Fruit fly (Drosophila melanogaster) whole organism, embryonic: ENCODE data around the gene PIG-B.

ENCODE experiments used
- Awh ChIP-seq: fragments of 200-800 bp; sonication (Bioruptor generic); IDR thresholded peaks from 2 replicates; pipeline ENCODE4, ENCODE4 v1.3.6; 2022; ENCODE audit warnings: missing biosample characterization, missing genetic modification characterization
- B-H1 ChIP-seq: fragments of 200-800 bp; sonication (Bioruptor generic); IDR thresholded peaks from 3 replicates; pipeline ENCODE4 v1.3.6; 2022; ENCODE audit warnings: missing biosample characterization, missing genetic modification characterization
- Bdp1 ChIP-seq: fragments of 200-800 bp; sonication (Bioruptor generic); optimal IDR thresholded peaks from 3 replicates; lab custom pipeline; 2016; ENCODE audit warnings: missing biosample characterization, missing genetic modification characterization
- CG10654 ChIP-seq: fragments of 200-800 bp; sonication (Bioruptor generic); optimal IDR thresholded peaks from 2 replicates; lab custom pipeline; 2016; ENCODE audit warnings: missing biosample characterization, missing genetic modification characterization
- CG12236 ChIP-seq: fragments of 200-800 bp; sonication (Bioruptor generic); optimal IDR thresholded peaks from 2 replicates; lab custom pipeline; 2016; ENCODE audit warnings: missing biosample characterization, missing genetic modification characterization
- CG12299 ChIP-seq: fragments of 200-800 bp; sonication (Bioruptor generic); optimal IDR thresholded peaks from 2 replicates; lab custom pipeline; 2018; ENCODE audit warnings: missing biosample characterization, mild to moderate bottlenecking, missing genetic modification characterization
- CG15073 ChIP-seq: fragments of 200-800 bp; sonication (Bioruptor generic); optimal IDR thresholded peaks from 2 replicates; lab custom pipeline; 2016; ENCODE audit warnings: missing biosample characterization, missing genetic modification characterization
- CG15696 ChIP-seq: fragments of 200-800 bp; sonication (Bioruptor generic); optimal IDR thresholded peaks from 2 replicates; lab custom pipeline; 2019; ENCODE audit warnings: missing biosample characterization, mild to moderate bottlenecking, missing genetic modification characterization, moderate library complexity
- CG16863 ChIP-seq: fragments of 200-800 bp; sonication (Bioruptor generic); optimal IDR thresholded peaks from 3 replicates; lab custom pipeline; 2016; ENCODE audit warnings: missing biosample characterization, missing genetic modification characterization
- CG17328 ChIP-seq: fragments of 200-800 bp; sonication (Bioruptor generic); IDR thresholded peaks from 2 replicates; pipeline ENCODE4 v1.3.6; 2022; ENCODE audit warnings: missing biosample characterization, missing genetic modification characterization
- CG17912 ChIP-seq: fragments of 200-800 bp; sonication (Bioruptor generic); optimal IDR thresholded peaks from 2 replicates; lab custom pipeline; 2018; ENCODE audit warnings: missing biosample characterization, mild to moderate bottlenecking, missing genetic modification characterization
- CG18262 ChIP-seq: fragments of 200-800 bp; optimal IDR thresholded peaks from 3 replicates; lab custom pipeline; 2019; ENCODE audit warnings: missing biosample characterization, mild to moderate bottlenecking, missing genetic modification characterization, moderate library complexity
- CG18599 ChIP-seq: fragments of 200-800 bp; sonication (Bioruptor generic); optimal IDR thresholded peaks from 3 replicates; lab custom pipeline; 2017; ENCODE audit warnings: missing biosample characterization, missing genetic modification characterization, mild to moderate bottlenecking, moderate library complexity, missing genetic modification reagents
- CG18619 ChIP-seq: fragments of 200-800 bp; sonication (Bioruptor generic); optimal IDR thresholded peaks from 3 replicates; lab custom pipeline; 2017; ENCODE audit warnings: missing biosample characterization, mild to moderate bottlenecking, missing genetic modification characterization
- CG30403 ChIP-seq: fragments of 200-800 bp; sonication (Bioruptor generic); optimal IDR thresholded peaks from 3 replicates; lab custom pipeline; 2016; ENCODE audit warnings: missing biosample characterization, missing genetic modification characterization
- CG31224 ChIP-seq: fragments of 200-800 bp; sonication (Bioruptor generic); IDR thresholded peaks from 2 replicates; pipeline ENCODE4 v1.3.6; 2022; ENCODE audit warnings: missing biosample characterization, missing genetic modification characterization
- CG31388 ChIP-seq: fragments of 200-800 bp; sonication (Bioruptor generic); optimal IDR thresholded peaks from 2 replicates; lab custom pipeline; 2016; ENCODE audit warnings: missing biosample characterization, missing genetic modification characterization
- CG33557 ChIP-seq: fragments of 200-800 bp; sonication (Bioruptor generic); optimal IDR thresholded peaks from 2 replicates; lab custom pipeline; 2019; ENCODE audit warnings: missing biosample characterization, mild to moderate bottlenecking, missing genetic modification characterization, moderate library complexity
- CG34224 ChIP-seq: fragments of 200-800 bp; sonication (Bioruptor generic); IDR thresholded peaks from 3 replicates; pipeline ENCODE4 v1.3.6; 2022; ENCODE audit warnings: missing biosample characterization, missing genetic modification characterization; ENCODE audit not compliant: partially characterized antibody
- CG3838 ChIP-seq: fragments of 200-800 bp; sonication (Bioruptor generic); optimal IDR thresholded peaks from 3 replicates; lab custom pipeline; 2016; ENCODE audit warnings: missing biosample characterization, missing genetic modification characterization
- CG4404 ChIP-seq: fragments of 200-800 bp; sonication (Bioruptor generic); IDR thresholded peaks from 2 replicates; pipeline ENCODE4 v1.3.6; 2022; ENCODE audit warnings: missing biosample characterization, missing genetic modification characterization
- CG4854 ChIP-seq: fragments of 200-800 bp; sonication (Bioruptor generic); optimal IDR thresholded peaks from 2 replicates; lab custom pipeline; 2016; ENCODE audit warnings: missing biosample characterization, missing genetic modification characterization, inconsistent platforms
- Dbx ChIP-seq: fragments of 200-800 bp; sonication (Bioruptor generic); IDR thresholded peaks from 3 replicates; pipeline ENCODE4 v1.3.6; 2022; ENCODE audit warnings: missing biosample characterization, missing genetic modification characterization
- Elba2 ChIP-seq: fragments of 200-800 bp; sonication (Bioruptor generic); optimal IDR thresholded peaks from 3 replicates; lab custom pipeline; 2016; ENCODE audit warnings: missing biosample characterization, missing genetic modification characterization
- HmgZ ChIP-seq: fragments of 200-800 bp; sonication (Bioruptor generic); optimal IDR thresholded peaks from 2 replicates; lab custom pipeline; 2018; ENCODE audit warnings: missing biosample characterization, mild to moderate bottlenecking, missing genetic modification characterization
- Mrtf ChIP-seq: fragments of 200-800 bp; sonication (Bioruptor generic); IDR thresholded peaks from 3 replicates; pipeline ENCODE4 v1.3.6; 2022; ENCODE audit warnings: missing biosample characterization, missing genetic modification characterization
- Myb ChIP-seq: fragments of 200-800 bp; sonication (Bioruptor generic); optimal IDR thresholded peaks from 2 replicates; lab custom pipeline; 2016; ENCODE audit warnings: missing biosample characterization, missing genetic modification characterization
- Oli ChIP-seq: fragments of 200-800 bp; sonication (Bioruptor generic); optimal IDR thresholded peaks from 2 replicates; lab custom pipeline; 2018; ENCODE audit warnings: missing biosample characterization, mild to moderate bottlenecking, missing genetic modification characterization, moderate library complexity
- Ptx1 ChIP-seq: fragments of 200-800 bp; sonication (Bioruptor generic); IDR thresholded peaks from 2 replicates; pipeline ENCODE4 v1.3.6; 2022; ENCODE audit warnings: missing biosample characterization, missing genetic modification characterization
- Six4 ChIP-seq: fragments of 200-800 bp; sonication (Bioruptor generic); optimal IDR thresholded peaks from 2 replicates; lab custom pipeline; 2016; ENCODE audit warnings: missing biosample characterization, missing genetic modification characterization
- Sox100B ChIP-seq: fragments of 200-800 bp; sonication (Bioruptor generic); optimal IDR thresholded peaks from 3 replicates; lab custom pipeline; 2018; ENCODE audit warnings: missing biosample characterization, mild to moderate bottlenecking, missing genetic modification characterization
- Sry-δ ChIP-seq: fragments of 200-800 bp; sonication (Bioruptor generic); optimal IDR thresholded peaks from 2 replicates; lab custom pipeline; 2016; ENCODE audit warnings: missing biosample characterization, missing genetic modification characterization
- Stat92E ChIP-seq, 3 experiments: fragments of >200 bp in 2 of 3; fragments of 200-800 bp in 1 of 3; sonication (Bioruptor generic) in 1 of 3; optimal IDR thresholded peaks; 2 replicates each; lab custom pipeline; 2017 to 2019; ENCODE audit warnings: missing biosample characterization in 3 of 3, missing genetic modification characterization in 3 of 3, mild to moderate bottlenecking in 1 of 3, moderate library complexity in 1 of 3
- al ChIP-seq: fragments of 200-800 bp; sonication (Bioruptor generic); IDR thresholded peaks from 2 replicates; pipeline ENCODE4 v1.3.6; 2022; ENCODE audit warnings: missing biosample characterization, missing genetic modification characterization
- ap ChIP-seq: fragments of 200-800 bp; sonication (Bioruptor generic); IDR thresholded peaks from 2 replicates; pipeline ENCODE4 v1.3.6; 2022; ENCODE audit warnings: missing biosample characterization, missing genetic modification characterization
- az2 ChIP-seq: fragments of 200-800 bp; sonication (Bioruptor generic); optimal IDR thresholded peaks from 3 replicates; lab custom pipeline; 2016; ENCODE audit warnings: missing biosample characterization, missing genetic modification characterization
- cato ChIP-seq: fragments of 200-800 bp; sonication (Bioruptor generic); optimal IDR thresholded peaks from 2 replicates; lab custom pipeline; 2016; ENCODE audit warnings: missing biosample characterization, missing genetic modification characterization, borderline replicate concordance
- fd102C ChIP-seq: fragments of 200-800 bp; sonication (Bioruptor generic); optimal IDR thresholded peaks from 2 replicates; lab custom pipeline; 2018; ENCODE audit warnings: missing biosample characterization, mild to moderate bottlenecking, missing genetic modification characterization, moderate library complexity
- fd3F ChIP-seq: fragments of 200-800 bp; sonication (Bioruptor generic); optimal IDR thresholded peaks from 2 replicates; lab custom pipeline; 2018; ENCODE audit warnings: missing biosample characterization, mild to moderate bottlenecking, missing genetic modification characterization, moderate library complexity
- hb ChIP-seq: fragments of 200-800 bp; sonication (Bioruptor generic); IDR thresholded peaks from 3 replicates; pipeline ENCODE4 v1.3.6; 2022; ENCODE audit warnings: missing biosample characterization, missing genetic modification characterization; ENCODE audit not compliant: partially characterized antibody
- psq ChIP-seq: fragments of 200-800 bp; sonication (Bioruptor generic); optimal IDR thresholded peaks from 2 replicates; lab custom pipeline; 2017; ENCODE audit warnings: missing biosample characterization, missing genetic modification characterization
- ranshi ChIP-seq: fragments of 200-800 bp; sonication (Bioruptor generic); IDR thresholded peaks from 2 replicates; pipeline ENCODE4 v1.3.6; 2022; ENCODE audit warnings: missing biosample characterization, missing genetic modification characterization
- sc ChIP-seq, 3 experiments: fragments of >200 bp in 2 of 3; fragments of 200-800 bp in 1 of 3; sonication (Bioruptor generic) in 1 of 3; optimal IDR thresholded peaks; 2 replicates in 2 of 3; 3 replicates in 1 of 3; lab custom pipeline; 2017; ENCODE audit warnings: mild to moderate bottlenecking in 1 of 3, missing biosample characterization in 1 of 3, missing genetic modification characterization in 1 of 3, missing genetic modification reagents in 1 of 3
- schlank ChIP-seq: fragments of 200-800 bp; sonication (Bioruptor generic); optimal IDR thresholded peaks from 2 replicates; lab custom pipeline; 2018; ENCODE audit warnings: missing biosample characterization, mild to moderate bottlenecking, missing genetic modification characterization
- sens-2 ChIP-seq: fragments of 200-800 bp; sonication (Bioruptor generic); IDR thresholded peaks from 2 replicates; pipeline ENCODE4 v1.3.6; 2022; ENCODE audit warnings: missing biosample characterization, missing genetic modification characterization
- slbo ChIP-seq: fragments of 200-800 bp; sonication (Bioruptor generic); IDR thresholded peaks from 2 replicates; pipeline ENCODE4 v1.3.6; 2022; ENCODE audit warnings: missing biosample characterization, missing genetic modification characterization
- sna ChIP-seq: fragments of 200-800 bp; sonication (Bioruptor generic); IDR thresholded peaks from 2 replicates; pipeline ENCODE4 v1.3.6; 2022; ENCODE audit warnings: missing biosample characterization, missing genetic modification characterization; ENCODE audit not compliant: partially characterized antibody
- sug ChIP-seq: fragments of 200-800 bp; optimal IDR thresholded peaks from 2 replicates; lab custom pipeline; 2019; ENCODE audit warnings: missing biosample characterization, mild to moderate bottlenecking, missing genetic modification characterization, moderate library complexity
- vvl ChIP-seq: fragments of 200-800 bp; sonication (Bioruptor generic); IDR thresholded peaks from 2 replicates; pipeline ENCODE4 v1.3.6; 2022; ENCODE audit warnings: missing biosample characterization, missing genetic modification characterization
- wdn ChIP-seq: fragments of 200-800 bp; sonication (Bioruptor generic); IDR thresholded peaks from 2 replicates; pipeline ENCODE4 v1.3.6; 2022; ENCODE audit warnings: missing biosample characterization, missing genetic modification characterization
- wor ChIP-seq: fragments of 200-800 bp; sonication (Bioruptor generic); IDR thresholded peaks from 2 replicates; pipeline ENCODE4 v1.3.6; 2022; ENCODE audit warnings: missing biosample characterization, missing genetic modification characterization
- yki ChIP-seq: fragments of >200 bp; optimal IDR thresholded peaks from 3 replicates; lab custom pipeline; 2018

Gene PIG-B

dm6 chr3L:3785688-3786087, 25.4 kb upstream of the PIG-B start (continued):
- TF ChIP-seq CG16863 (GFP tag; lab: Kevin White, UChicago) (no peak), CG12236 (GFP tag; lab: Kevin White, UChicago) (no peak), vvl (GFP tag; lab: Robert Waterston, UW) (peak; percentile 20; the same call in 1 of the 2 replicates), CG34224 (GFP tag; lab: Robert Waterston, UW) (no peak), CG18619 (GFP tag; lab: Kevin White, UChicago) (no peak), Awh (GFP tag; lab: Robert Waterston, UW) (no peak), Dbx (GFP tag; lab: Robert Waterston, UW) (no peak), CG31224 (GFP tag; lab: Robert Waterston, UW) (no peak), Myb (GFP tag; lab: Kevin White, UChicago) (no peak), CG10654 (no peak), Oli (tag; lab: Kevin White, UChicago) (peak; percentile 37), Six4 (peak; percentile 1), CG4854 (no peak), CG3838 (GFP tag; lab: Kevin White, UChicago) (no peak), ranshi (GFP tag; lab: Robert Waterston, UW) (peak; percentile 28; the same call in 1 of the 2 replicates), Ptx1 (GFP tag; lab: Robert Waterston, UW) (peak; percentile 60), slbo (GFP tag; lab: Robert Waterston, UW) (peak; percentile 53; the same call in 1 of the 2 replicates), wor (GFP tag; lab: Robert Waterston, UW) (no peak), CG17912 (no peak), CG31388 (no peak), Sry-δ (GFP tag; lab: Kevin White, UChicago) (no peak), Elba2 (no peak), CG17328 (GFP tag; lab: Robert Waterston, UW) (no peak), sc (optimal IDR thresholded peaks at IDR 0.05; lab: Kevin White, UChicago) (no peak), sc (GFP tag; optimal IDR thresholded peaks at IDR 0.05; lab: Kevin White, UChicago) (peak; percentile 13), al (GFP tag; lab: Robert Waterston, UW) (no peak), CG30403 (no peak), yki (lab: Kevin White, UChicago) (no peak), Bdp1 (GFP tag; lab: Kevin White, UChicago) (no peak), ap (GFP tag; lab: Robert Waterston, UW) (no peak), cato (GFP tag; lab: Kevin White, UChicago) (no peak), CG18599 (GFP tag; lab: Kevin White, UChicago) (no peak), psq (GFP tag; lab: Kevin White, UChicago) (no peak), CG4404 (GFP tag; lab: Robert Waterston, UW) (peak; percentile 34), Stat92E (GFP tag; optimal IDR thresholded peaks at IDR 0.05; lab: Kevin White, UChicago) (no peak), sna (GFP tag; lab: Robert Waterston, UW) (no peak), az2 (no peak), sug (tag; lab: Kevin White, UChicago) (no peak), schlank (no peak), hb (GFP tag; lab: Robert Waterston, UW) (no peak), CG18262 (tag; lab: Kevin White, UChicago) (peak; percentile 41), fd3F (GFP tag; lab: Kevin White, UChicago) (no peak), Mrtf (no peak), CG15696 (tag; lab: Kevin White, UChicago) (peak; percentile 12), CG15073 (GFP tag; lab: Kevin White, UChicago) (no peak), B-H1 (GFP tag; lab: Robert Waterston, UW) (peak; percentile 29), CG33557 (GFP tag; lab: Kevin White, UChicago) (no peak), CG12299 (tag; lab: Kevin White, UChicago) (no peak), fd102C (no peak), Sox100B (GFP tag; lab: Kevin White, UChicago) (no peak), wdn (no peak), HmgZ (tag; lab: Kevin White, UChicago) (no peak), sens-2 (GFP tag; lab: Robert Waterston, UW) (no peak)
